Fruit fly (Drosophila melanogaster) whole organism, prepupa: ENCODE results near the gene CG43401.

Experiments
- Blimp-1 ChIP-seq: fragments of 200-800 bp; sonication (Bioruptor generic); optimal IDR thresholded peaks from 3 replicates; lab custom pipeline; 2017; ENCODE audit warnings: missing biosample characterization, missing genetic modification characterization, mild to moderate bottlenecking, moderate library complexity, missing genetic modification reagents
- CG10631 ChIP-seq: fragments of 200-800 bp; sonication (Bioruptor generic); optimal IDR thresholded peaks from 2 replicates; lab custom pipeline; 2016; ENCODE audit warnings: missing biosample characterization, missing genetic modification characterization
- CG11294 ChIP-seq: fragments of 200-800 bp; sonication (Bioruptor generic); IDR thresholded peaks from 2 replicates; pipeline ENCODE4 v1.3.6; 2022; ENCODE audit warnings: missing biosample characterization, missing genetic modification characterization
- CG11902 ChIP-seq: fragments of 200-800 bp; sonication (Bioruptor generic); optimal IDR thresholded peaks from 3 replicates; lab custom pipeline; 2016; ENCODE audit warnings: missing biosample characterization, missing genetic modification characterization
- CG15336 ChIP-seq: fragments of 200-800 bp; sonication (Bioruptor generic); IDR thresholded peaks from 2 replicates; pipeline ENCODE4 v1.3.6; 2022; ENCODE audit warnings: missing biosample characterization, missing genetic modification characterization
- CG1621 ChIP-seq: fragments of 200-800 bp; sonication (Bioruptor generic); optimal IDR thresholded peaks from 3 replicates; lab custom pipeline; 2018; ENCODE audit warnings: missing biosample characterization, mild to moderate bottlenecking, missing genetic modification characterization
- CG16779 ChIP-seq: fragments of 200-800 bp; sonication (Bioruptor generic); optimal IDR thresholded peaks from 3 replicates; lab custom pipeline; 2017; ENCODE audit warnings: missing biosample characterization, mild to moderate bottlenecking, missing genetic modification characterization
- CG3032 ChIP-seq: fragments of 200-800 bp; optimal IDR thresholded peaks from 2 replicates; lab custom pipeline; 2019; ENCODE audit warnings: missing biosample characterization, mild to moderate bottlenecking, missing genetic modification characterization, moderate library complexity
- CG31627 ChIP-seq: fragments of 200-800 bp; sonication (Bioruptor generic); optimal IDR thresholded peaks from 3 replicates; lab custom pipeline; 2016; ENCODE audit warnings: missing biosample characterization, missing genetic modification characterization
- CG32006 ChIP-seq: fragments of 200-800 bp; sonication (Bioruptor generic); optimal IDR thresholded peaks from 3 replicates; lab custom pipeline; 2017; ENCODE audit warnings: missing biosample characterization, mild to moderate bottlenecking, missing genetic modification characterization
- CG3919 ChIP-seq: fragments of 200-800 bp; sonication (Bioruptor generic); optimal IDR thresholded peaks from 3 replicates; lab custom pipeline; 2016; ENCODE audit warnings: missing biosample characterization, missing genetic modification characterization
- CG4318 ChIP-seq: fragments of 200-800 bp; sonication (Bioruptor generic); optimal IDR thresholded peaks from 3 replicates; lab custom pipeline; 2017; ENCODE audit warnings: missing biosample characterization, mild to moderate bottlenecking, missing genetic modification characterization
- CG6163 ChIP-seq: fragments of 200-800 bp; sonication (Bioruptor generic); IDR thresholded peaks from 3 replicates; pipeline ENCODE4 v1.3.6; 2022; ENCODE audit warnings: missing biosample characterization, missing genetic modification characterization
- CG6792 ChIP-seq: fragments of 200-800 bp; sonication (Bioruptor generic); optimal IDR thresholded peaks from 3 replicates; lab custom pipeline; 2016; ENCODE audit warnings: missing biosample characterization, missing genetic modification characterization
- CG6808 ChIP-seq: fragments of 200-800 bp; sonication (Bioruptor generic); optimal IDR thresholded peaks from 3 replicates; lab custom pipeline; 2017; ENCODE audit warnings: missing biosample characterization, missing genetic modification characterization, mild to moderate bottlenecking, moderate library complexity, missing genetic modification reagents
- CG7368 ChIP-seq: fragments of 200-800 bp; sonication (Bioruptor generic); optimal IDR thresholded peaks from 3 replicates; lab custom pipeline; 2016; ENCODE audit warnings: missing biosample characterization, missing genetic modification characterization
- CG8119 ChIP-seq: fragments of 200-800 bp; sonication (Bioruptor generic); IDR thresholded peaks from 3 replicates; pipeline ENCODE4 v1.3.6; 2022; ENCODE audit warnings: missing biosample characterization, missing genetic modification characterization
- CG8319 ChIP-seq: fragments of 200-800 bp; sonication (Bioruptor generic); optimal IDR thresholded peaks from 3 replicates; lab custom pipeline; 2016; ENCODE audit warnings: missing biosample characterization, missing genetic modification characterization
- CG8632 ChIP-seq: fragments of 200-800 bp; sonication (Bioruptor generic); optimal IDR thresholded peaks from 3 replicates; lab custom pipeline; 2016; ENCODE audit warnings: missing biosample characterization, missing genetic modification characterization
- CG9139 ChIP-seq: fragments of 200-800 bp; sonication (Bioruptor generic); optimal IDR thresholded peaks from 3 replicates; lab custom pipeline; 2017; ENCODE audit warnings: missing biosample characterization, mild to moderate bottlenecking, missing genetic modification characterization
- Eip75B ChIP-seq: fragments of 200-800 bp; sonication (Bioruptor generic); optimal IDR thresholded peaks from 3 replicates; lab custom pipeline; 2016; ENCODE audit warnings: missing biosample characterization, missing genetic modification characterization
- Eip78C ChIP-seq: fragments of 200-800 bp; sonication (Bioruptor generic); peaks from one replicate; lab custom pipeline; 2016; ENCODE audit warnings: missing biosample characterization, missing genetic modification characterization
- Eip93F ChIP-seq: fragments of 200-800 bp; sonication (Bioruptor generic); optimal IDR thresholded peaks from 2 replicates; lab custom pipeline; 2016; ENCODE audit warnings: missing biosample characterization, mild to moderate bottlenecking, missing genetic modification characterization
- Ets21C ChIP-seq: fragments of 200-800 bp; sonication (Bioruptor generic); optimal IDR thresholded peaks from 3 replicates; lab custom pipeline; 2016; ENCODE audit warnings: missing biosample characterization, missing genetic modification characterization
- Gug ChIP-seq: fragments of 200-800 bp; sonication (Bioruptor generic); IDR thresholded peaks from 2 replicates; pipeline ENCODE4 v1.3.6; 2022; ENCODE audit warnings: missing biosample characterization, missing genetic modification characterization
- Hr38 ChIP-seq: sonication (Bioruptor generic); optimal IDR thresholded peaks from 2 replicates; lab custom pipeline; 2016; ENCODE audit warnings: missing biosample characterization, missing genetic modification characterization
- Hr39 ChIP-seq: fragments of 200-800 bp; sonication (Bioruptor generic); optimal IDR thresholded peaks from 2 replicates; lab custom pipeline; 2016; ENCODE audit warnings: missing biosample characterization, missing genetic modification characterization
- Hr4 ChIP-seq: fragments of 200-800 bp; sonication (Bioruptor generic); optimal IDR thresholded peaks from 3 replicates; lab custom pipeline; 2016; ENCODE audit warnings: missing biosample characterization, missing genetic modification characterization
- Lpt ChIP-seq: fragments of 200-800 bp; sonication (Bioruptor generic); optimal IDR thresholded peaks from 3 replicates; lab custom pipeline; 2016; ENCODE audit warnings: missing biosample characterization, missing genetic modification characterization
- Met ChIP-seq: fragments of 200-800 bp; sonication (Bioruptor generic); optimal IDR thresholded peaks from 3 replicates; lab custom pipeline; 2016; ENCODE audit warnings: missing biosample characterization, missing genetic modification characterization
- OdsH ChIP-seq: fragments of 200-800 bp; sonication (Bioruptor generic); optimal IDR thresholded peaks from 3 replicates; lab custom pipeline; 2016; ENCODE audit warnings: missing biosample characterization, missing genetic modification characterization
- Sox14 ChIP-seq: fragments of 200-800 bp; sonication (Bioruptor generic); optimal IDR thresholded peaks from 3 replicates; lab custom pipeline; 2016; ENCODE audit warnings: missing biosample characterization, missing genetic modification characterization
- Sox15 ChIP-seq: fragments of 200-800 bp; sonication (Bioruptor generic); optimal IDR thresholded peaks from 3 replicates; lab custom pipeline; 2016; ENCODE audit warnings: missing biosample characterization, missing genetic modification characterization
- acj6 ChIP-seq: fragments of 200-800 bp; sonication (Bioruptor generic); optimal IDR thresholded peaks from 3 replicates; lab custom pipeline; 2016; ENCODE audit warnings: missing biosample characterization, missing genetic modification characterization
- eg ChIP-seq: fragments of 200-800 bp; sonication (Bioruptor generic); IDR thresholded peaks from 3 replicates; pipeline ENCODE4 v1.3.6; 2022; ENCODE audit warnings: missing biosample characterization, missing genetic modification characterization
- fd59A ChIP-seq: fragments of 200-800 bp; sonication (Bioruptor generic); optimal IDR thresholded peaks from 2 replicates; lab custom pipeline; 2017; ENCODE audit warnings: missing biosample characterization, mild to moderate bottlenecking, missing genetic modification characterization, missing genetic modification reagents
- fd85E ChIP-seq: fragments of 200-800 bp; sonication (Bioruptor generic); optimal IDR thresholded peaks from 3 replicates; lab custom pipeline; 2016; ENCODE audit warnings: missing biosample characterization, missing genetic modification characterization
- fkh ChIP-seq: fragments of 200-800 bp; sonication (Bioruptor generic); optimal IDR thresholded peaks from 3 replicates; lab custom pipeline; 2017; ENCODE audit warnings: missing biosample characterization, mild to moderate bottlenecking, missing genetic modification characterization, moderate library complexity
- lz ChIP-seq: fragments of 200-800 bp; sonication (Bioruptor generic); optimal IDR thresholded peaks from 3 replicates; lab custom pipeline; 2016; ENCODE audit warnings: missing biosample characterization, missing genetic modification characterization
- net ChIP-seq: fragments of 200-800 bp; sonication (Bioruptor generic); optimal IDR thresholded peaks from 3 replicates; lab custom pipeline; 2016; ENCODE audit warnings: missing biosample characterization, missing genetic modification characterization
- pdm3 ChIP-seq: fragments of 200-800 bp; sonication (Bioruptor generic); optimal IDR thresholded peaks from 3 replicates; lab custom pipeline; 2016; ENCODE audit warnings: missing biosample characterization, missing genetic modification characterization
- salr ChIP-seq, 2 experiments: fragments of 200-800 bp; sonication (Bioruptor generic); optimal IDR thresholded peaks; 3 replicates each; lab custom pipeline; 2016 to 2018; ENCODE audit warnings: missing biosample characterization in 2 of 2, missing genetic modification characterization in 2 of 2, mild to moderate bottlenecking in 1 of 2
- spab ChIP-seq: fragments of 200-800 bp; sonication (Bioruptor generic); optimal IDR thresholded peaks from 2 replicates; lab custom pipeline; 2017; ENCODE audit warnings: missing biosample characterization, mild to moderate bottlenecking, missing genetic modification characterization, missing genetic modification reagents
- svp ChIP-seq: fragments of 200-800 bp; sonication (Bioruptor generic); peaks from one replicate; lab custom pipeline; 2016; ENCODE audit warnings: missing biosample characterization, missing genetic modification characterization
- vri ChIP-seq: fragments of 200-800 bp; sonication (Bioruptor generic); optimal IDR thresholded peaks from 3 replicates; lab custom pipeline; 2016; ENCODE audit warnings: missing biosample characterization, mild to moderate bottlenecking, missing genetic modification characterization

The CG43401 gene

dm6 chr2L:1447652-1448051 lies 19.4 kb downstream of the CG43401 start:
- TF ChIP-seq Met (no peak), CG31627 (GFP tag; lab: Kevin White, UChicago) (no peak), CG15336 (GFP tag; lab: Robert Waterston, UW) (no peak), CG8119 (no peak), CG16779 (tag; lab: Kevin White, UChicago) (no peak), acj6 (no peak), vri (GFP tag; lab: Kevin White, UChicago) (no peak), CG3919 (GFP tag; lab: Kevin White, UChicago) (no peak), CG4318 (GFP tag; lab: Kevin White, UChicago) (no peak)

dm6 chr2L:1448188-1448587 lies 19.9 kb downstream of the CG43401 start:
- TF ChIP-seq Sox15 (GFP tag; lab: Kevin White, UChicago) (no peak), fkh (GFP tag; lab: Kevin White, UChicago) (peak; percentile 70)

- TF ChIP-seq fd59A (no peak), CG32006 (GFP tag; lab: Kevin White, UChicago) (peak; percentile 45), Hr4 (GFP tag; lab: Kevin White, UChicago) (no peak), spab (GFP tag; lab: Kevin White, UChicago) (no peak), CG8319 (no peak), CG11902 (GFP tag; lab: Kevin White, UChicago) (no peak), CG7368 (GFP tag; lab: Kevin White, UChicago) (no peak), CG15336 (GFP tag; lab: Robert Waterston, UW) (no peak), fd85E (GFP tag; lab: Kevin White, UChicago) (no peak), Eip75B (GFP tag; lab: Kevin White, UChicago) (no peak), svp (GFP tag; lab: Kevin White, UChicago) (peak; percentile 49), Blimp-1 (GFP tag; lab: Kevin White, UChicago) (no peak), Sox14 (peak; percentile 12), CG6792 (GFP tag; lab: Kevin White, UChicago) (no peak), Ets21C (GFP tag; lab: Kevin White, UChicago) (no peak), pdm3 (no peak), CG11294 (no peak), CG8632 (no peak), salr (GFP tag; optimal IDR thresholded peaks at IDR 0.05; lab: Kevin White, UChicago) (peak in 1 of 2 experiments; percentile 24), fkh (GFP tag; lab: Kevin White, UChicago) (no peak), CG6163 (no peak), Met (no peak), Eip78C (GFP tag; lab: Kevin White, UChicago) (peak; percentile 29)
Measured at dm6 chr2L:1449718-1450441, 21.6 kb downstream of the CG43401 start.

dm6 chr2L:1455498-1455897 lies 27.2 kb downstream of the CG43401 start:
- TF ChIP-seq lz (GFP tag; lab: Kevin White, UChicago) (no peak), CG11294 (no peak), Eip78C (GFP tag; lab: Kevin White, UChicago) (peak; percentile 78), CG3919 (GFP tag; lab: Kevin White, UChicago) (no peak), CG6163 (no peak), pdm3 (peak; percentile 33), Hr4 (GFP tag; lab: Kevin White, UChicago) (peak; percentile 34), CG9139 (GFP tag; lab: Kevin White, UChicago) (no peak), CG10631 (GFP tag; lab: Kevin White, UChicago) (peak; percentile 39), CG8119 (peak; percentile 62; the same call in 2 of the 3 replicates), CG32006 (GFP tag; lab: Kevin White, UChicago) (peak; percentile 62), salr (GFP tag; optimal IDR thresholded peaks at IDR 0.05; lab: Kevin White, UChicago) (peak in 1 of 2 experiments; percentile 37), Hr38 (GFP tag; lab: Kevin White, UChicago) (no peak), eg (GFP tag; lab: Robert Waterston, UW) (no peak), CG4318 (GFP tag; lab: Kevin White, UChicago) (peak; percentile 14), Eip93F (GFP tag; lab: Kevin White, UChicago) (no peak), spab (GFP tag; lab: Kevin White, UChicago) (peak; percentile 33), OdsH (GFP tag; lab: Kevin White, UChicago) (no peak), Hr39 (GFP tag; lab: Kevin White, UChicago) (no peak), vri (GFP tag; lab: Kevin White, UChicago) (no peak), CG1621 (tag; lab: Kevin White, UChicago) (peak; percentile 0), Lpt (GFP tag; lab: Kevin White, UChicago) (no peak), CG3032 (tag; lab: Kevin White, UChicago) (peak; percentile 48), CG16779 (tag; lab: Kevin White, UChicago) (no peak), Gug (GFP tag; lab: Robert Waterston, UW) (no peak), net (GFP tag; lab: Kevin White, UChicago) (no peak), CG6808 (GFP tag; lab: Kevin White, UChicago) (peak; percentile 39)
